Fruit fly (Drosophila melanogaster): ENCODE data around the gene Ranbp21.
A peak's percentile ranks its signal among the peaks of the same experiment; 100 is the strongest.

DNA sequence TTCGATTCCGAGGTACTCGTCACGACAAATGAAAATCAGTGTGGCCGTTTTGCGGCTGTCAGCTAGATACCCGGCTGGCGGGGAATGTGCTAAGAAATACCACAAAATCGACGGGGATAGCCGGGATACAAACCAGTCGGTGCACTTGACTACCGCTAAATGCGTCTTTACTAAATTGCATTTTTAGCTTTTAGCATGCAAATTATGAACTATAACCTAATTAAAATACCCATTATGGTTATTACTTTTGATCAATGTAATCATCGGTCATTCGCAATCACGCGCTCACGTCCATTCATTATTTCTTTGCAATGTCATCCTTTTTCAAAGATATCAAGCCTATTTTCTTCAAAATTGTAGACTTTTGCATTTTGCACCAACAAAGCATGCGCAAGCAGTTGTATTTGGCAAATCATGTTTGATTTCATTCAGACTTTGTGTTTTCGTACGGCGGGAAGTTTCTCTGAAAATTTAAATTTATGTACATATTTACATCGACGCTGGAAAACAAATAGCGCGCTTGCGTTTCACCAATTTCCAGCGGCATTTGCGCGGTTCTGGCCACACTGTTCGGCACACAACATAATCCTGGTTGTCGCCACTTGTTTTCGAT, 13.6 kb downstream of the Ranbp21 start, which contains the start of gene Rcd-1:
- TF ChIP-seq Hr39 (GFP tag; optimal IDR thresholded peaks at IDR 0.05) (no peak), svp (GFP tag) (no peak), OdsH (GFP tag; optimal IDR thresholded peaks at IDR 0.05) (no peak), Gug (GFP tag; IDR thresholded peaks at IDR 0.05) (no peak), CG3919 (GFP tag; optimal IDR thresholded peaks at IDR 0.05) (no peak), CG10669 (GFP tag; optimal IDR thresholded peaks at IDR 0.05) (no peak), CG8632 (GFP tag; optimal IDR thresholded peaks at IDR 0.05) (no peak), achi (GFP tag; optimal IDR thresholded peaks at IDR 0.05) (no peak), Eip78C (GFP tag) (peak; percentile 68), CG6792 (GFP tag; optimal IDR thresholded peaks at IDR 0.05) (no peak), fd85E (GFP tag; optimal IDR thresholded peaks at IDR 0.05) (no peak)

All from whole organism, prepupa.